Fruit fly (Drosophila melanogaster) whole organism, embryonic: ENCODE results near the gene Ice2.

ENCODE experiments used
- Asciz ChIP-seq: fragments of 200-800 bp; sonication (Bioruptor generic); optimal IDR thresholded peaks from 2 replicates; lab custom pipeline; 2017; ENCODE audit warnings: missing biosample characterization, mild to moderate bottlenecking, missing genetic modification characterization, missing genetic modification reagents
- Atf3 ChIP-seq: fragments of 200-800 bp; sonication (Bioruptor generic); optimal IDR thresholded peaks from 3 replicates; lab custom pipeline; 2016; ENCODE audit warnings: missing biosample characterization, missing genetic modification characterization
- CG10147 ChIP-seq: fragments of 200-800 bp; sonication (Bioruptor generic); optimal IDR thresholded peaks from 2 replicates; lab custom pipeline; 2019; ENCODE audit warnings: missing biosample characterization, mild to moderate bottlenecking, missing genetic modification characterization, moderate library complexity
- CG1024 ChIP-seq: fragments of 200-800 bp; sonication (Bioruptor generic); IDR thresholded peaks from 2 replicates; pipeline ENCODE4 v1.3.6; 2022; ENCODE audit warnings: missing biosample characterization, missing genetic modification characterization
- CG10267 ChIP-seq: fragments of 200-800 bp; sonication (Bioruptor generic); optimal IDR thresholded peaks from 2 replicates; lab custom pipeline; 2018; ENCODE audit warnings: missing biosample characterization, mild to moderate bottlenecking, missing genetic modification characterization, moderate library complexity
- CG12299 ChIP-seq: fragments of 200-800 bp; sonication (Bioruptor generic); optimal IDR thresholded peaks from 2 replicates; lab custom pipeline; 2018; ENCODE audit warnings: missing biosample characterization, mild to moderate bottlenecking, missing genetic modification characterization
- CG1233 ChIP-seq: fragments of 200-800 bp; sonication (Bioruptor generic); optimal IDR thresholded peaks from 4 replicates; lab custom pipeline; 2018; ENCODE audit warnings: missing biosample characterization, mild to moderate bottlenecking, missing genetic modification characterization
- CG13624 ChIP-seq: fragments of 200-800 bp; sonication (Bioruptor generic); optimal IDR thresholded peaks from 2 replicates; lab custom pipeline; 2016; ENCODE audit warnings: missing biosample characterization, missing genetic modification characterization
- CG14965 ChIP-seq: fragments of 200-800 bp; sonication (Bioruptor generic); optimal IDR thresholded peaks from 2 replicates; lab custom pipeline; 2016; ENCODE audit warnings: missing biosample characterization, missing genetic modification characterization, borderline replicate concordance
- CG15479 ChIP-seq: fragments of 200-800 bp; sonication (Bioruptor generic); optimal IDR thresholded peaks from 3 replicates; lab custom pipeline; 2019; ENCODE audit warnings: missing biosample characterization, mild to moderate bottlenecking, missing genetic modification characterization, moderate library complexity
- CG1603 ChIP-seq: fragments of 200-800 bp; sonication (Bioruptor generic); optimal IDR thresholded peaks from 2 replicates; lab custom pipeline; 2019; ENCODE audit warnings: missing biosample characterization, mild to moderate bottlenecking, missing genetic modification characterization, moderate library complexity
- CG2120 ChIP-seq: fragments of 200-800 bp; sonication (Bioruptor generic); optimal IDR thresholded peaks from 3 replicates; lab custom pipeline; 2016; ENCODE audit warnings: missing biosample characterization, missing genetic modification characterization
- CG2129 ChIP-seq: fragments of 200-800 bp; sonication (Bioruptor generic); IDR thresholded peaks from 2 replicates; pipeline ENCODE4 v1.3.6; 2022; ENCODE audit warnings: missing biosample characterization, missing genetic modification characterization; ENCODE audit not compliant: partially characterized antibody
- CG2199 ChIP-seq: fragments of 200-800 bp; sonication (Bioruptor generic); IDR thresholded peaks from 3 replicates; pipeline ENCODE4 v1.3.6; 2022; ENCODE audit warnings: missing biosample characterization, missing genetic modification characterization
- CG2678 ChIP-seq: fragments of 200-800 bp; sonication (Bioruptor generic); optimal IDR thresholded peaks from 3 replicates; lab custom pipeline; 2019; ENCODE audit warnings: missing biosample characterization, mild to moderate bottlenecking, missing genetic modification characterization, moderate library complexity
- CG3065 ChIP-seq: fragments of 200-800 bp; sonication (Bioruptor generic); optimal IDR thresholded peaks from 2 replicates; lab custom pipeline; 2016; ENCODE audit warnings: missing biosample characterization, missing genetic modification characterization
- CG32767 ChIP-seq: fragments of 200-800 bp; sonication (Bioruptor generic); IDR thresholded peaks from 2 replicates; pipeline ENCODE4 v1.3.6; 2022; ENCODE audit warnings: missing biosample characterization, missing genetic modification characterization
- CG5953 ChIP-seq: fragments of 200-800 bp; sonication (Bioruptor generic); IDR thresholded peaks from 2 replicates; pipeline ENCODE4 v1.3.6; 2022; ENCODE audit warnings: missing biosample characterization, missing genetic modification characterization
- CG7928 ChIP-seq: fragments of 200-800 bp; sonication (Bioruptor generic); optimal IDR thresholded peaks from 2 replicates; lab custom pipeline; 2017; ENCODE audit warnings: missing biosample characterization, mild to moderate bottlenecking, missing genetic modification characterization
- CG9609 ChIP-seq: fragments of 200-800 bp; sonication (Bioruptor generic); optimal IDR thresholded peaks from 3 replicates; lab custom pipeline; 2016; ENCODE audit warnings: missing biosample characterization, missing genetic modification characterization
- CHES-1-like ChIP-seq: fragments of 200-800 bp; sonication (Bioruptor generic); optimal IDR thresholded peaks from 2 replicates; lab custom pipeline; 2016; ENCODE audit warnings: missing biosample characterization, missing genetic modification characterization
- Chrac-16 ChIP-seq: fragments of 200-800 bp; sonication (Bioruptor generic); optimal IDR thresholded peaks from 3 replicates; lab custom pipeline; 2016; ENCODE audit warnings: missing biosample characterization, missing genetic modification characterization
- CkIIα-i1 ChIP-seq: fragments of 200-800 bp; sonication (Bioruptor generic); IDR thresholded peaks from 2 replicates; pipeline ENCODE4 v1.3.6; 2022; ENCODE audit warnings: missing biosample characterization, missing genetic modification characterization
- D19A ChIP-seq: fragments of 200-800 bp; optimal IDR thresholded peaks from 3 replicates; lab custom pipeline; 2019; ENCODE audit warnings: missing biosample characterization, mild to moderate bottlenecking, missing genetic modification characterization, moderate library complexity
- Dbx ChIP-seq: fragments of 200-800 bp; sonication (Bioruptor generic); IDR thresholded peaks from 3 replicates; pipeline ENCODE4 v1.3.6; 2022; ENCODE audit warnings: missing biosample characterization, missing genetic modification characterization
- Fer2 ChIP-seq: fragments of 200-800 bp; sonication (Bioruptor generic); optimal IDR thresholded peaks from 2 replicates; lab custom pipeline; 2018; ENCODE audit warnings: missing biosample characterization, mild to moderate bottlenecking, missing genetic modification characterization, moderate library complexity
- HmgZ ChIP-seq: fragments of 200-800 bp; sonication (Bioruptor generic); optimal IDR thresholded peaks from 2 replicates; lab custom pipeline; 2018; ENCODE audit warnings: missing biosample characterization, mild to moderate bottlenecking, missing genetic modification characterization
- Hr39 ChIP-seq: fragments of >200 bp; optimal IDR thresholded peaks from 2 replicates; lab custom pipeline; 2017
- Jarid2 ChIP-seq: fragments of 200-800 bp; sonication (Bioruptor generic); optimal IDR thresholded peaks from 3 replicates; lab custom pipeline; 2017; ENCODE audit warnings: mild to moderate bottlenecking, missing biosample characterization, missing genetic modification reagents, missing genetic modification characterization
- Mes4 ChIP-seq: fragments of 200-800 bp; sonication (Bioruptor generic); optimal IDR thresholded peaks from 2 replicates; lab custom pipeline; 2016; ENCODE audit warnings: missing biosample characterization, missing genetic modification characterization
- Ptx1 ChIP-seq: fragments of 200-800 bp; sonication (Bioruptor generic); IDR thresholded peaks from 2 replicates; pipeline ENCODE4 v1.3.6; 2022; ENCODE audit warnings: missing biosample characterization, missing genetic modification characterization
- abd-A ChIP-seq: fragments of 200-800 bp; sonication (Bioruptor generic); optimal IDR thresholded peaks from 3 replicates; lab custom pipeline; 2019; ENCODE audit warnings: missing biosample characterization, mild to moderate bottlenecking, missing genetic modification characterization, moderate library complexity
- ara ChIP-seq: fragments of 200-800 bp; sonication (Bioruptor generic); IDR thresholded peaks from 2 replicates; pipeline ENCODE4 v1.3.6; 2022; ENCODE audit warnings: missing biosample characterization, missing genetic modification characterization
- az2 ChIP-seq: fragments of 200-800 bp; sonication (Bioruptor generic); optimal IDR thresholded peaks from 3 replicates; lab custom pipeline; 2016; ENCODE audit warnings: missing biosample characterization, missing genetic modification characterization
- bbx ChIP-seq: fragments of 200-800 bp; sonication (Bioruptor generic); IDR thresholded peaks from 2 replicates; pipeline ENCODE4 v1.3.6; 2022; ENCODE audit warnings: missing biosample characterization, missing genetic modification characterization; ENCODE audit not compliant: partially characterized antibody
- cwo ChIP-seq: fragments of 200-800 bp; sonication (Bioruptor generic); optimal IDR thresholded peaks from 3 replicates; lab custom pipeline; 2017; ENCODE audit warnings: missing biosample characterization, missing genetic modification characterization, mild to moderate bottlenecking, moderate library complexity, missing genetic modification reagents
- dati ChIP-seq: fragments of 200-800 bp; sonication (Bioruptor generic); IDR thresholded peaks from 2 replicates; pipeline ENCODE4 v1.3.6; 2022; ENCODE audit warnings: missing biosample characterization, missing genetic modification characterization
- disco-r ChIP-seq: fragments of 200-800 bp; sonication (Bioruptor generic); optimal IDR thresholded peaks from 2 replicates; lab custom pipeline; 2016; ENCODE audit warnings: missing biosample characterization, missing genetic modification characterization
- dmrt11E ChIP-seq: fragments of 200-800 bp; sonication (Bioruptor generic); optimal IDR thresholded peaks from 3 replicates; lab custom pipeline; 2018; ENCODE audit warnings: missing biosample characterization, mild to moderate bottlenecking, missing genetic modification characterization, moderate library complexity
- gsb-n ChIP-seq: fragments of 200-800 bp; sonication (Bioruptor generic); optimal IDR thresholded peaks from 3 replicates; lab custom pipeline; 2018; ENCODE audit warnings: missing biosample characterization, mild to moderate bottlenecking, missing genetic modification characterization
- h ChIP-seq: fragments of >200 bp; optimal IDR thresholded peaks from 2 replicates; lab custom pipeline; 2017
- lbe ChIP-seq: fragments of 200-800 bp; sonication (Bioruptor generic); optimal IDR thresholded peaks from 2 replicates; lab custom pipeline; 2016; ENCODE audit warnings: missing biosample characterization, mild to moderate bottlenecking, missing genetic modification characterization
- nau ChIP-seq: fragments of 200-800 bp; sonication (Bioruptor generic); optimal IDR thresholded peaks from 3 replicates; lab custom pipeline; 2017; ENCODE audit warnings: missing biosample characterization, mild to moderate bottlenecking, missing genetic modification characterization, missing genetic modification reagents
- pfk ChIP-seq: fragments of 200-800 bp; sonication (Bioruptor generic); optimal IDR thresholded peaks from 2 replicates; lab custom pipeline; 2018; ENCODE audit warnings: missing biosample characterization, mild to moderate bottlenecking, missing genetic modification characterization, moderate library complexity
- prd ChIP-seq, 3 experiments: fragments of >200 bp in 2 of 3; fragments of 200-800 bp in 1 of 3; sonication (Bioruptor generic) in 1 of 3; optimal IDR thresholded peaks in 2 of 3; IDR thresholded peaks in 1 of 3; 2 replicates in 2 of 3; 3 replicates in 1 of 3; pipeline versions ENCODE4 v1.3.6 to Lab custom; 2017 to 2022; ENCODE audit warnings: missing biosample characterization in 1 of 3, missing genetic modification characterization in 1 of 3
- psq ChIP-seq: fragments of 200-800 bp; sonication (Bioruptor generic); optimal IDR thresholded peaks from 2 replicates; lab custom pipeline; 2017; ENCODE audit warnings: missing biosample characterization, missing genetic modification characterization
- sd ChIP-seq: fragments of 200-800 bp; sonication (Bioruptor generic); optimal IDR thresholded peaks from 3 replicates; lab custom pipeline; 2018; ENCODE audit warnings: missing biosample characterization, mild to moderate bottlenecking, missing genetic modification characterization, moderate library complexity
- vfl ChIP-seq: fragments of 200-800 bp; sonication (Bioruptor generic); optimal IDR thresholded peaks from 2 replicates; lab custom pipeline; 2016; ENCODE audit warnings: missing biosample characterization, missing genetic modification characterization
- yki ChIP-seq: fragments of >200 bp; optimal IDR thresholded peaks from 3 replicates; lab custom pipeline; 2018
- zen2 ChIP-seq: fragments of 200-800 bp; sonication (Bioruptor generic); IDR thresholded peaks from 3 replicates; pipeline ENCODE4 v1.3.6; 2022; ENCODE audit warnings: missing biosample characterization, missing genetic modification characterization; ENCODE audit not compliant: partially characterized antibody

Gene Ice2

DNA sequence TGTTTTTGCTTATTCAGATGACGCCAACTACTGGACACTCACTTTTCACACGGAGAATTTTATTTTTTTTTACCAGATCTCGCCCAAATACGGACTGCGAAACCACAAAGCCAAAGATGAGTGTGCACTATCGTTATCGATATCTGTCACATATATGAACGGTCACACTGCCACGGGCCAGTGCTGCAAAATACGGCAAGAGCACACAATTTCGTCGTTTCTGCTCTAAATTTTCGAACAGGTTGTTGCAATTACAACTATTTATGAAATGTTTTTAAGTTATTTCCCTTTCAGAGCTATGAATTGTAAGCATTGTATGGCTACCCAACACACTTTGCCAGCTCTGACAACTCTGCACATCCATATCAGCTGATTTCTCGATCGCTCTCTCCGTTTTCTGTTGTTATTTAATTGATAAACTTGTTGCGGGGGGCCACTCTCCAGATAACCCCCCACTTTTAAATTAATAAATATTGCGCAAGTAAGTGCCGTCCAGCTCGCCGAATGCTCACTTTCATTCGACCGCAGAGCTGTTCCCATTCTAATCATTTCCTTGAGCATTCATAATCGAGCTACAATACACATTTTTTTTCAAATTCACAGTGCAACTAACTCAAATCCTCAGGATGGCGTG lies 2.5 kb upstream of the Ice2 start, which contains the start of the genes slmb and CG5793 (continued):
- TF ChIP-seq pfk (GFP tag; lab: Kevin White, UChicago): no peak
- no peak for TF ChIP-seq CG32767 (GFP tag; lab: Robert Waterston, UW)
- TF ChIP-seq CG1024 (GFP tag; lab: Robert Waterston, UW): peak; percentile 43
- TF ChIP-seq psq: peak; percentile 15
- peak; percentile 77 for TF ChIP-seq CG13624
- no peak for TF ChIP-seq ara (GFP tag; lab: Robert Waterston, UW)
- TF ChIP-seq CG2129 (GFP tag; lab: Robert Waterston, UW): 0 out of 2 replicates have a peak, but pooled peaks have one; percentile 13
- no peak for TF ChIP-seq sd
- TF ChIP-seq disco-r (GFP tag; lab: Kevin White, UChicago): no peak
- peak; percentile 61 for TF ChIP-seq bbx (GFP tag; lab: Robert Waterston, UW)
- TF ChIP-seq CG5953 (GFP tag; lab: Robert Waterston, UW): no peak
- peak; percentile 31 for TF ChIP-seq az2
- no peak for TF ChIP-seq lbe
- TF ChIP-seq Hr39 (lab: Kevin White, UChicago): no peak
- peak; percentile 82 for TF ChIP-seq CG1603 (tag; lab: Kevin White, UChicago)
- TF ChIP-seq Atf3 (GFP tag; lab: Kevin White, UChicago): peak; percentile 57
- peak; percentile 36 for TF ChIP-seq CG1233 (GFP tag; lab: Kevin White, UChicago)
- no peak for TF ChIP-seq Asciz (GFP tag; lab: Kevin White, UChicago)
- TF ChIP-seq Mes4 (GFP tag; lab: Kevin White, UChicago): peak; percentile 23
- no peak for TF ChIP-seq dati
- TF ChIP-seq nau: no peak
- TF ChIP-seq Ptx1 (GFP tag; lab: Robert Waterston, UW): 0 out of 2 replicates have a peak, but pooled peaks have one; percentile 26
- no peak for TF ChIP-seq D19A (tag; lab: Kevin White, UChicago)
- TF ChIP-seq Jarid2 (GFP tag; lab: Kevin White, UChicago): no peak
- TF ChIP-seq vfl: no peak
- peak; percentile 81 for TF ChIP-seq HmgZ (tag; lab: Kevin White, UChicago)
- peak; percentile 43 for TF ChIP-seq CG9609 (GFP tag; lab: Kevin White, UChicago)
- TF ChIP-seq zen2: no peak
- TF ChIP-seq prd (optimal IDR thresholded peaks at IDR 0.05; lab: Kevin White, UChicago): no peak
- TF ChIP-seq prd (GFP tag; IDR thresholded peaks at IDR 0.05; lab: Robert Waterston, UW): peak; percentile 52; the same call in 1 of the 3 replicates
- peak; percentile 25 for TF ChIP-seq gsb-n
- peak; percentile 79 for TF ChIP-seq CG2120 (GFP tag; lab: Kevin White, UChicago)
- TF ChIP-seq CG7928 (GFP tag; lab: Kevin White, UChicago): no peak
- no peak for TF ChIP-seq abd-A (tag; lab: Kevin White, UChicago)
- peak; percentile 24 for TF ChIP-seq CG3065 (GFP tag; lab: Kevin White, UChicago)
- peak; percentile 0 for TF ChIP-seq CG15479 (GFP tag; lab: Kevin White, UChicago)
- TF ChIP-seq CG2199 (GFP tag; lab: Robert Waterston, UW): no peak
- TF ChIP-seq Fer2 (tag; lab: Kevin White, UChicago): no peak
- TF ChIP-seq Dbx (GFP tag; lab: Robert Waterston, UW): peak; percentile 57; the same call in 2 of the 3 replicates
- TF ChIP-seq CG10267 (tag; lab: Kevin White, UChicago): peak; percentile 94
- TF ChIP-seq dmrt11E (tag; lab: Kevin White, UChicago): peak; percentile 36
- peak; percentile 42 for TF ChIP-seq Chrac-16 (GFP tag; lab: Kevin White, UChicago)
- TF ChIP-seq CG10147 (GFP tag; lab: Kevin White, UChicago): no peak
- TF ChIP-seq h: no peak
- TF ChIP-seq CG14965 (GFP tag; lab: Kevin White, UChicago): no peak
- TF ChIP-seq yki (lab: Kevin White, UChicago): no peak
- peak; percentile 74 for TF ChIP-seq CHES-1-like
- no peak for TF ChIP-seq CG12299
- TF ChIP-seq CkIIα-i1 (GFP tag; lab: Robert Waterston, UW): no peak
- no peak for TF ChIP-seq cwo (GFP tag; lab: Kevin White, UChicago)
- TF ChIP-seq CG2678 (tag; lab: Kevin White, UChicago): no peak
